Fruit fly (Drosophila melanogaster): ENCODE measurements around the gene CG16956.

- TF ChIP-seq Myc (optimal IDR thresholded peaks at IDR 0.05) (no peak), psq (optimal IDR thresholded peaks at IDR 0.05) (no peak), ttk (optimal IDR thresholded peaks at IDR 0.05) (no peak), h (optimal IDR thresholded peaks at IDR 0.05) (no peak)
These were observed 19.5 kb downstream of the CG16956 start, which contains the start of gene RpL24 for dm6 chr2L:13394903-13395302.
